Fruit fly (Drosophila melanogaster) whole organism, embryonic: ENCODE data around the gene CG14820.

ENCODE experiments used
- Ada2b ChIP-seq: fragments of 200-800 bp; sonication (Bioruptor generic); IDR thresholded peaks from 2 replicates; pipeline ENCODE4 v1.3.6; 2022; ENCODE audit warnings: missing biosample characterization, missing genetic modification characterization
- Antp ChIP-seq: fragments of 200-800 bp; sonication (Bioruptor generic); optimal IDR thresholded peaks from 3 replicates; lab custom pipeline; 2016; ENCODE audit warnings: missing biosample characterization, missing genetic modification characterization
- C15 ChIP-seq: fragments of 200-800 bp; sonication (Bioruptor generic); IDR thresholded peaks from 3 replicates; pipeline ENCODE4 v1.3.6; 2022; ENCODE audit warnings: missing biosample characterization, missing genetic modification characterization
- CG12299 ChIP-seq: fragments of 200-800 bp; sonication (Bioruptor generic); optimal IDR thresholded peaks from 2 replicates; lab custom pipeline; 2018; ENCODE audit warnings: missing biosample characterization, mild to moderate bottlenecking, missing genetic modification characterization
- CG14441 ChIP-seq: fragments of 200-800 bp; sonication (Bioruptor generic); IDR thresholded peaks from 2 replicates; pipeline ENCODE4 v1.3.6; 2022; ENCODE audit warnings: missing biosample characterization, missing genetic modification characterization
- CG15073 ChIP-seq: fragments of 200-800 bp; sonication (Bioruptor generic); optimal IDR thresholded peaks from 2 replicates; lab custom pipeline; 2016; ENCODE audit warnings: missing biosample characterization, missing genetic modification characterization
- CG1529 ChIP-seq: fragments of 200-800 bp; sonication (Bioruptor generic); optimal IDR thresholded peaks from 3 replicates; lab custom pipeline; 2018; ENCODE audit warnings: missing biosample characterization, missing genetic modification characterization
- CG17802 ChIP-seq: fragments of 200-800 bp; sonication (Bioruptor generic); optimal IDR thresholded peaks from 2 replicates; lab custom pipeline; 2018; ENCODE audit warnings: missing biosample characterization, mild to moderate bottlenecking, missing genetic modification characterization, moderate library complexity
- CG17829 ChIP-seq: fragments of 200-800 bp; optimal IDR thresholded peaks from 2 replicates; lab custom pipeline; 2019; ENCODE audit warnings: missing biosample characterization, mild to moderate bottlenecking, missing genetic modification characterization, moderate library complexity
- CG18619 ChIP-seq: fragments of 200-800 bp; sonication (Bioruptor generic); optimal IDR thresholded peaks from 3 replicates; lab custom pipeline; 2017; ENCODE audit warnings: missing biosample characterization, mild to moderate bottlenecking, missing genetic modification characterization
- CG2120 ChIP-seq: fragments of 200-800 bp; sonication (Bioruptor generic); optimal IDR thresholded peaks from 3 replicates; lab custom pipeline; 2016; ENCODE audit warnings: missing biosample characterization, missing genetic modification characterization
- CG31224 ChIP-seq: fragments of 200-800 bp; sonication (Bioruptor generic); IDR thresholded peaks from 2 replicates; pipeline ENCODE4 v1.3.6; 2022; ENCODE audit warnings: missing biosample characterization, missing genetic modification characterization
- CG32532 ChIP-seq: fragments of 200-800 bp; sonication (Bioruptor generic); IDR thresholded peaks from 2 replicates; pipeline ENCODE4 v1.3.6; 2022; ENCODE audit warnings: missing biosample characterization, missing genetic modification characterization
- CG33557 ChIP-seq: fragments of 200-800 bp; sonication (Bioruptor generic); optimal IDR thresholded peaks from 2 replicates; lab custom pipeline; 2019; ENCODE audit warnings: missing biosample characterization, mild to moderate bottlenecking, missing genetic modification characterization, moderate library complexity
- CG34376 ChIP-seq: fragments of 200-800 bp; sonication (Bioruptor generic); optimal IDR thresholded peaks from 2 replicates; lab custom pipeline; 2018; ENCODE audit warnings: missing biosample characterization, mild to moderate bottlenecking, missing genetic modification characterization
- CG3838 ChIP-seq: fragments of 200-800 bp; sonication (Bioruptor generic); optimal IDR thresholded peaks from 3 replicates; lab custom pipeline; 2016; ENCODE audit warnings: missing biosample characterization, missing genetic modification characterization
- CG4404 ChIP-seq: fragments of 200-800 bp; sonication (Bioruptor generic); IDR thresholded peaks from 2 replicates; pipeline ENCODE4 v1.3.6; 2022; ENCODE audit warnings: missing biosample characterization, missing genetic modification characterization
- CG5180 ChIP-seq: fragments of 200-800 bp; sonication (Bioruptor generic); optimal IDR thresholded peaks from 3 replicates; lab custom pipeline; 2017; ENCODE audit warnings: missing biosample characterization, missing genetic modification characterization, mild to moderate bottlenecking, moderate library complexity, missing genetic modification reagents
- CG6689 ChIP-seq: fragments of 200-800 bp; sonication (Bioruptor generic); IDR thresholded peaks from 2 replicates; pipeline ENCODE4 v1.3.6; 2022; ENCODE audit warnings: missing biosample characterization, missing genetic modification characterization
- CG8765 ChIP-seq: fragments of 200-800 bp; sonication (Bioruptor generic); IDR thresholded peaks from 2 replicates; pipeline ENCODE4 v1.3.6; 2022; ENCODE audit warnings: missing biosample characterization, missing genetic modification characterization
- CG8924 ChIP-seq: fragments of 200-800 bp; optimal IDR thresholded peaks from 3 replicates; lab custom pipeline; 2019; ENCODE audit warnings: missing biosample characterization, mild to moderate bottlenecking, missing genetic modification characterization, moderate library complexity
- CG9609 ChIP-seq: fragments of 200-800 bp; sonication (Bioruptor generic); optimal IDR thresholded peaks from 3 replicates; lab custom pipeline; 2016; ENCODE audit warnings: missing biosample characterization, missing genetic modification characterization
- CG9817 ChIP-seq: fragments of 200-800 bp; sonication (Bioruptor generic); optimal IDR thresholded peaks from 2 replicates; lab custom pipeline; 2018; ENCODE audit warnings: missing biosample characterization, mild to moderate bottlenecking, missing genetic modification characterization, moderate library complexity
- CG9932 ChIP-seq: fragments of 200-800 bp; sonication (Bioruptor generic); IDR thresholded peaks from 2 replicates; pipeline ENCODE4 v1.3.6; 2022; ENCODE audit warnings: missing biosample characterization, missing genetic modification characterization
- CTCF ChIP-seq: fragments of 200-800 bp; sonication (Bioruptor generic); optimal IDR thresholded peaks from 2 replicates; lab custom pipeline; 2017; ENCODE audit warnings: missing biosample characterization, mild to moderate bottlenecking, missing genetic modification characterization, moderate library complexity
- Deaf1 ChIP-seq: fragments of 200-800 bp; optimal IDR thresholded peaks from 3 replicates; lab custom pipeline; 2019; ENCODE audit warnings: missing biosample characterization, mild to moderate bottlenecking, missing genetic modification characterization, moderate library complexity
- Dp ChIP-seq: fragments of 200-800 bp; sonication (Bioruptor generic); optimal IDR thresholded peaks from 2 replicates; lab custom pipeline; 2018; ENCODE audit warnings: missing biosample characterization, mild to moderate bottlenecking, missing genetic modification characterization, moderate library complexity
- Dref ChIP-seq: fragments of 200-800 bp; sonication (Bioruptor generic); IDR thresholded peaks from 2 replicates; pipeline ENCODE4 v1.3.6; 2022; ENCODE audit warnings: missing biosample characterization, missing genetic modification characterization
- Hsf ChIP-seq: fragments of 200-800 bp; sonication (Bioruptor generic); optimal IDR thresholded peaks from 3 replicates; lab custom pipeline; 2016; ENCODE audit warnings: missing biosample characterization, missing genetic modification characterization
- Kr ChIP-seq: fragments of 200-800 bp; sonication (Bioruptor generic); optimal IDR thresholded peaks from 2 replicates; lab custom pipeline; 2017; ENCODE audit warnings: missing biosample characterization, mild to moderate bottlenecking, missing genetic modification characterization
- Lim3 ChIP-seq: fragments of 200-800 bp; sonication (Bioruptor generic); IDR thresholded peaks from 2 replicates; pipeline ENCODE4 v1.3.6; 2022; ENCODE audit warnings: missing biosample characterization, missing genetic modification characterization
- Pdp1 ChIP-seq, 2 experiments: fragments of 200-800 bp; sonication (Bioruptor generic); optimal IDR thresholded peaks; 3 replicates each; lab custom pipeline; 2016; ENCODE audit warnings: missing biosample characterization in 2 of 2, missing genetic modification characterization in 2 of 2, mild to moderate bottlenecking in 1 of 2, moderate library complexity in 1 of 2
- Poxn ChIP-seq: fragments of 200-800 bp; sonication (Bioruptor generic); IDR thresholded peaks from 2 replicates; pipeline ENCODE4 v1.3.6; 2022; ENCODE audit warnings: missing biosample characterization, missing genetic modification characterization
- TFAM ChIP-seq: fragments of 200-800 bp; sonication (Bioruptor generic); optimal IDR thresholded peaks from 2 replicates; lab custom pipeline; 2017; ENCODE audit warnings: missing biosample characterization, missing genetic modification characterization, inconsistent platforms
- Usf ChIP-seq: fragments of 200-800 bp; sonication (Bioruptor generic); optimal IDR thresholded peaks from 2 replicates; lab custom pipeline; 2017; ENCODE audit warnings: missing genotype, missing biosample characterization, missing genetic modification characterization
- ci ChIP-seq: fragments of 200-800 bp; sonication (Bioruptor generic); IDR thresholded peaks from 3 replicates; pipeline ENCODE4 v1.3.6; 2022; ENCODE audit warnings: missing biosample characterization, missing genetic modification characterization
- corto ChIP-seq: fragments of 200-800 bp; sonication (Bioruptor generic); optimal IDR thresholded peaks from 2 replicates; lab custom pipeline; 2016; ENCODE audit warnings: missing biosample characterization, mild to moderate bottlenecking, missing genetic modification characterization, moderate library complexity
- crol ChIP-seq: fragments of 200-800 bp; sonication (Bioruptor generic); IDR thresholded peaks from 2 replicates; pipeline ENCODE4 v1.3.6; 2022; ENCODE audit warnings: missing biosample characterization, missing genetic modification characterization
- dimm ChIP-seq: fragments of 200-800 bp; sonication (Bioruptor generic); IDR thresholded peaks from 2 replicates; pipeline ENCODE4 v1.3.6; 2022; ENCODE audit warnings: missing biosample characterization, missing genetic modification characterization
- disco-r ChIP-seq: fragments of 200-800 bp; sonication (Bioruptor generic); optimal IDR thresholded peaks from 2 replicates; lab custom pipeline; 2016; ENCODE audit warnings: missing biosample characterization, missing genetic modification characterization
- dmrt11E ChIP-seq: fragments of 200-800 bp; sonication (Bioruptor generic); optimal IDR thresholded peaks from 3 replicates; lab custom pipeline; 2018; ENCODE audit warnings: missing biosample characterization, mild to moderate bottlenecking, missing genetic modification characterization, moderate library complexity
- gsb-n ChIP-seq: fragments of 200-800 bp; sonication (Bioruptor generic); optimal IDR thresholded peaks from 3 replicates; lab custom pipeline; 2018; ENCODE audit warnings: missing biosample characterization, mild to moderate bottlenecking, missing genetic modification characterization
- hth ChIP-seq: fragments of >200 bp; optimal IDR thresholded peaks from 2 replicates; lab custom pipeline; 2017; ENCODE audit warnings: inconsistent platforms
- mirr ChIP-seq: fragments of 200-800 bp; sonication (Bioruptor generic); optimal IDR thresholded peaks from 3 replicates; lab custom pipeline; 2018; ENCODE audit warnings: missing biosample characterization, mild to moderate bottlenecking, missing genetic modification characterization
- pfk ChIP-seq: fragments of 200-800 bp; sonication (Bioruptor generic); optimal IDR thresholded peaks from 2 replicates; lab custom pipeline; 2018; ENCODE audit warnings: missing biosample characterization, mild to moderate bottlenecking, missing genetic modification characterization, moderate library complexity
- slou ChIP-seq: fragments of 200-800 bp; sonication (Bioruptor generic); optimal IDR thresholded peaks from 3 replicates; lab custom pipeline; 2016; ENCODE audit warnings: missing biosample characterization, missing genetic modification characterization
- sna ChIP-seq: fragments of 200-800 bp; sonication (Bioruptor generic); IDR thresholded peaks from 2 replicates; pipeline ENCODE4 v1.3.6; 2022; ENCODE audit warnings: missing biosample characterization, missing genetic modification characterization; ENCODE audit not compliant: partially characterized antibody
- sob ChIP-seq: fragments of 200-800 bp; sonication (Bioruptor generic); IDR thresholded peaks from 2 replicates; pipeline ENCODE4 v1.3.6; 2022; ENCODE audit warnings: missing biosample characterization, missing genetic modification characterization
- tll ChIP-seq, 2 experiments: fragments of 200-800 bp in 1 of 2; fragments of >200 bp in 1 of 2; sonication (Bioruptor generic) in 1 of 2; optimal IDR thresholded peaks; 2 replicates each; lab custom pipeline; 2017 to 2019; ENCODE audit warnings: missing biosample characterization in 2 of 2, missing genetic modification characterization in 2 of 2, mild to moderate bottlenecking in 1 of 2, moderate library complexity in 1 of 2
- usp ChIP-seq: fragments of >200 bp; optimal IDR thresholded peaks from 2 replicates; lab custom pipeline; 2017; ENCODE audit warnings: missing biosample characterization, missing genetic modification characterization
- zfh2 ChIP-seq: fragments of 200-800 bp; sonication (Bioruptor generic); optimal IDR thresholded peaks from 2 replicates; lab custom pipeline; 2016; ENCODE audit warnings: missing biosample characterization, missing genetic modification characterization

Gene CG14820

DNA sequence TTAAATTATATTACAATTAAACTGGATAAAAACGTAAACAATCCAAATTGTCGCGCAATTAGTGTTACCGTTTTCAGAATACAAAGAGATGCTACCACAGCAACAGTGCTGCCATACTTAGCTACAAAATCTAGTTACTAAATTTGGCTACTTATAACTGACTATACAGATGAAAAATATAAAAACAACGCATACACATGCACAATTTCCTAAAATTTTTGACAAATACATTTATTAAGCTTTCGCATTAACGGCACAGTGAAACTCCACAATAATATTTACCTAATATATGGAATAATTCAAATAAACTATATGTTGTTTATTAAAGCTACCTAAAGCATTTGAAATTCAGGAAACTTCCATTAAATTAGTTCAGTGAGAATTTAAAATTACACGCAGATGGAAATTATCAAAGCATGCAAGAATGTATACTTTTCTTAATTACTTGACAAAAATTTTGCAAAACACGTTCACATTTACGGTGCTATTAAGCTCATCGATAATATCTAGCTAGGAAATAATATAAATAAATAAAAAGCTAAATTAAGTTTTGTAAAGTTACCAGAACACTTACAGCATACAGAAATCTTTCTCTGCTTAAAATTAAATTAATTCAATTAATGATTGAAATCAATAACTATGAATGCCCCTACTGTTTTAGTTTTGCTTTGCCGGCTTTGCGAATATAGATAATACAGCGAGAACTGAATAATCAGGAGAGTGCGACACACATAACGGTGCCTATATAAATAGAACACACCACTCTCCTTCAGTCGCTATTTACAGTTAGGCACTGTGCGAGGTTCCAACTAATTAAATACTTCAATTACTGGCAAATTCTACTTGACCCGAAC lies 36.5 kb downstream of the CG14820 start, which contains the start of the genes Mis12 and CG9953 (continued):
- TF ChIP-seq Deaf1 (no peak), CG6689 (peak; percentile 70), CG4404 (GFP tag; lab: Robert Waterston, UW) (no peak), CG15073 (no peak), pfk (GFP tag; lab: Kevin White, UChicago) (no peak), Poxn (GFP tag; lab: Robert Waterston, UW) (no peak), crol (no peak), disco-r (GFP tag; lab: Kevin White, UChicago) (no peak), Dp (GFP tag; lab: Kevin White, UChicago) (peak; percentile 68), CG14441 (GFP tag; lab: Robert Waterston, UW) (no peak), dimm (GFP tag; lab: Robert Waterston, UW) (no peak), gsb-n (tag; lab: Kevin White, UChicago) (no peak), CG1529 (GFP tag; lab: Kevin White, UChicago) (no peak), sna (no peak), CG8924 (peak; percentile 57), CG3838 (GFP tag; lab: Kevin White, UChicago) (no peak), CG5180 (GFP tag; lab: Kevin White, UChicago) (peak; percentile 59), mirr (GFP tag; lab: Kevin White, UChicago) (no peak), dmrt11E (tag; lab: Kevin White, UChicago) (peak; percentile 38), Kr (no peak), corto (GFP tag; lab: Kevin White, UChicago) (no peak), CG2120 (GFP tag; lab: Kevin White, UChicago) (peak; percentile 36), CG34376 (GFP tag; lab: Kevin White, UChicago) (no peak), CG31224 (no peak), Ada2b (GFP tag; lab: Robert Waterston, UW) (peak; percentile 17; the same call in 1 of the 2 replicates), CG18619 (GFP tag; lab: Kevin White, UChicago) (peak; percentile 37), tll (GFP tag; optimal IDR thresholded peaks at IDR 0.05; lab: Kevin White, UChicago) (no peak), ci (GFP tag; lab: Robert Waterston, UW) (no peak), Pdp1 (GFP tag; optimal IDR thresholded peaks at IDR 0.05; lab: Kevin White, UChicago) (no peak), TFAM (GFP tag; lab: Kevin White, UChicago) (no peak), zfh2 (peak; percentile 14), CG32532 (peak; percentile 69), Antp (GFP tag; lab: Kevin White, UChicago) (no peak), CG9817 (peak; percentile 5), CG12299 (tag; lab: Kevin White, UChicago) (no peak), C15 (no peak), usp (GFP tag; lab: Kevin White, UChicago) (no peak), CG9932 (GFP tag; lab: Robert Waterston, UW) (peak; percentile 36), CG8765 (GFP tag; lab: Robert Waterston, UW) (no peak), Dref (GFP tag; lab: Robert Waterston, UW) (no peak), Hsf (GFP tag; lab: Kevin White, UChicago) (peak; percentile 39), hth (lab: Kevin White, UChicago) (no peak), Usf (peak; percentile 20), slou (GFP tag; lab: Kevin White, UChicago) (no peak), CG33557 (GFP tag; lab: Kevin White, UChicago) (peak; percentile 43), sob (GFP tag; lab: Robert Waterston, UW) (no peak), CG17829 (tag; lab: Kevin White, UChicago) (peak; percentile 23), CG9609 (no peak), CG17802 (tag; lab: Kevin White, UChicago) (peak; percentile 45), CTCF (GFP tag; lab: Kevin White, UChicago) (no peak), Lim3 (GFP tag; lab: Robert Waterston, UW) (no peak)
